Fruit fly (Drosophila melanogaster) whole organism: Measurements from ENCODE around the gene jar.
A peak's percentile ranks its signal among the peaks of the same experiment; 100 is the strongest.

Experiments used
- CG8478 ChIP-seq: fragments of >200 bp; optimal IDR thresholded peaks from 2 replicates; lab custom pipeline; 2018; ENCODE audit warnings: inconsistent platforms
- Dll ChIP-seq: fragments of >200 bp; optimal IDR thresholded peaks from 2 replicates; lab custom pipeline; 2017
- EcR ChIP-seq, 2 experiments: fragments of >200 bp; optimal IDR thresholded peaks; 2 replicates each; lab custom pipeline; 2017; ENCODE audit warnings: missing biosample characterization in 2 of 2, missing genetic modification characterization in 2 of 2, missing genetic modification reagents in 2 of 2
- pan ChIP-seq: fragments of >200 bp; optimal IDR thresholded peaks from 2 replicates; lab custom pipeline; 2017
- psq ChIP-seq: fragments of >200 bp; optimal IDR thresholded peaks from 2 replicates; lab custom pipeline; 2017
- usp ChIP-seq: fragments of >200 bp; optimal IDR thresholded peaks from 2 replicates; lab custom pipeline; 2017; ENCODE audit warnings: missing biosample characterization, missing genetic modification characterization, mixed read lengths

- TF ChIP-seq pan (lab: Kevin White, UChicago): no peak
- TF ChIP-seq Dll (lab: Kevin White, UChicago): no peak
- no peak for TF ChIP-seq psq
- peak; percentile 12 for TF ChIP-seq CG8478
- no peak for TF ChIP-seq EcR (GFP tag; optimal IDR thresholded peaks at IDR 0.05; lab: Kevin White, UChicago)
- TF ChIP-seq usp (GFP tag; lab: Kevin White, UChicago): no peak
These were observed 49.3 kb upstream of the jar start for dm6 chr3R:24320342-24320711.
